Worm (Caenorhabditis elegans): ENCODE data around the gene pqn-79.
"Not testable (repeated sequence)": the region's sequence is repeated elsewhere in the genome, so short reads cannot be mapped to it uniquely, and the experiment has no call there.

Gene pqn-79

ce11 chrIV:15594935-15595620 is at the start of gene pqn-79, which contains the start of gene pqn-78:
Gene pqn-79, plus strand, starts transcription at chrIV:15595570.
Gene pqn-78, minus strand, starts transcription at chrIV:15595035.
- not testable (repeated sequence) for TF ChIP-seq him-1, dao-5, W03F9.2 (tag; optimal IDR thresholded peaks at IDR 0.05)

- TF ChIP-seq W03F9.2 (tag; optimal IDR thresholded peaks at IDR 0.05) (no peak), him-1 (tag; optimal IDR thresholded peaks at IDR 0.05) (no peak), dao-5 (tag; optimal IDR thresholded peaks at IDR 0.05) (no peak)
Observed at ce11 chrIV:15554771-15555170, 40.6 kb upstream of the pqn-79 start.

ce11 chrIV:15559065-15559464 is 36.3 kb upstream of the pqn-79 start:
- no peak for TF ChIP-seq him-1 (tag; optimal IDR thresholded peaks at IDR 0.05)

ce11 chrIV:15561223-15561656 is 34.1 kb upstream of the pqn-79 start:
- TF ChIP-seq him-1 (tag; optimal IDR thresholded peaks at IDR 0.05) (peak; percentile 35), W03F9.2 (tag; optimal IDR thresholded peaks at IDR 0.05) (peak; percentile 22), dao-5 (tag; optimal IDR thresholded peaks at IDR 0.05) (no peak)

ce11 chrIV:15564327-15564726 is 31.0 kb upstream of the pqn-79 start, which contains the start of gene Y105C5A.1:
Gene Y105C5A.1, minus strand, starts transcription at chrIV:15564427.
- TF ChIP-seq dao-5 (tag; optimal IDR thresholded peaks at IDR 0.05): no peak
- TF ChIP-seq him-1 (tag; optimal IDR thresholded peaks at IDR 0.05): no peak
- no peak for TF ChIP-seq W03F9.2 (tag; optimal IDR thresholded peaks at IDR 0.05)

ce11 chrIV:15570770-15571169 is 24.6 kb upstream of the pqn-79 start:
- no peak for TF ChIP-seq W03F9.2 (tag; optimal IDR thresholded peaks at IDR 0.05)
- no peak for TF ChIP-seq him-1 (tag; optimal IDR thresholded peaks at IDR 0.05)

ce11 chrIV:15571652-15572051 is 23.7 kb upstream of the pqn-79 start:
- TF ChIP-seq dao-5 (tag; optimal IDR thresholded peaks at IDR 0.05): no peak
- no peak for TF ChIP-seq him-1 (tag; optimal IDR thresholded peaks at IDR 0.05)
- TF ChIP-seq W03F9.2 (tag; optimal IDR thresholded peaks at IDR 0.05): no peak

ce11 chrIV:15572106-15572505 is 23.3 kb upstream of the pqn-79 start:
- TF ChIP-seq him-1 (tag; optimal IDR thresholded peaks at IDR 0.05): no peak
- TF ChIP-seq W03F9.2 (tag; optimal IDR thresholded peaks at IDR 0.05): no peak
- no peak for TF ChIP-seq dao-5 (tag; optimal IDR thresholded peaks at IDR 0.05)

- TF ChIP-seq dao-5 (tag; optimal IDR thresholded peaks at IDR 0.05): no peak
- TF ChIP-seq him-1 (tag; optimal IDR thresholded peaks at IDR 0.05): no peak
- no peak for TF ChIP-seq W03F9.2 (tag; optimal IDR thresholded peaks at IDR 0.05)
Observed at ce11 chrIV:15573863-15574262, 21.5 kb upstream of the pqn-79 start.

ce11 chrIV:15578786-15579185 is 16.6 kb upstream of the pqn-79 start, which contains the start of gene pqn-76:
Gene pqn-76, plus strand, starts transcription at chrIV:15579086.
- TF ChIP-seq him-1, dao-5, W03F9.2 (tag; optimal IDR thresholded peaks at IDR 0.05): not testable (repeated sequence)

- TF ChIP-seq W03F9.2 (tag; optimal IDR thresholded peaks at IDR 0.05) (no peak), dao-5 (tag; optimal IDR thresholded peaks at IDR 0.05) (no peak), him-1 (tag; optimal IDR thresholded peaks at IDR 0.05) (no peak)
Observed at ce11 chrIV:15583620-15584019, 11.8 kb upstream of the pqn-79 start, which contains the start of gene Y105C5A.508. Gene Y105C5A.508, plus strand, starts transcription at chrIV:15583920.

- TF ChIP-seq W03F9.2 (tag; optimal IDR thresholded peaks at IDR 0.05) (no peak), dao-5 (tag; optimal IDR thresholded peaks at IDR 0.05) (no peak), him-1 (tag; optimal IDR thresholded peaks at IDR 0.05) (no peak)
Observed at ce11 chrIV:15588879-15589278, 6.5 kb upstream of the pqn-79 start.

ce11 chrIV:15590397-15590796 is 5.0 kb upstream of the pqn-79 start, which contains the start of gene abu-5:
Gene abu-5, plus strand, starts transcription at chrIV:15590697.
- not testable (repeated sequence) for TF ChIP-seq W03F9.2, dao-5, him-1 (tag; optimal IDR thresholded peaks at IDR 0.05)

ce11 chrIV:15591975-15592374 is 3.4 kb upstream of the pqn-79 start:
- TF ChIP-seq W03F9.2 (tag; optimal IDR thresholded peaks at IDR 0.05) (no peak), him-1 (tag; optimal IDR thresholded peaks at IDR 0.05) (no peak)

ce11 chrIV:15593078-15593477 is 2.3 kb upstream of the pqn-79 start:
- TF ChIP-seq W03F9.2 (tag; optimal IDR thresholded peaks at IDR 0.05): no peak
- no peak for TF ChIP-seq dao-5 (tag; optimal IDR thresholded peaks at IDR 0.05)
- TF ChIP-seq him-1 (tag; optimal IDR thresholded peaks at IDR 0.05): no peak

Measured in whole organism, L4/young adult.